Worm (Caenorhabditis elegans) whole organism, L4/young adult: Measurements from ENCODE around the gene ZK470.1.

Experiments
- W03F9.2 ChIP-seq: fragments of 150-350 bp; optimal IDR thresholded peaks from 2 replicates; lab custom pipeline; 2014; ENCODE audit warnings: missing biosample characterization, missing genetic modification characterization
- dao-5 ChIP-seq: sonication (generic microtip); optimal IDR thresholded peaks from 2 replicates; lab custom pipeline; 2016; ENCODE audit warnings: missing genotype, missing genetic modification characterization, moderate library complexity, missing compliant biosample characterization
- him-1 ChIP-seq: sonication (generic microtip); optimal IDR thresholded peaks from 2 replicates; lab custom pipeline; 2016; ENCODE audit warnings: missing genotype, missing genetic modification reagents, missing genetic modification characterization, missing compliant biosample characterization

ZK470.1 gene

DNA sequence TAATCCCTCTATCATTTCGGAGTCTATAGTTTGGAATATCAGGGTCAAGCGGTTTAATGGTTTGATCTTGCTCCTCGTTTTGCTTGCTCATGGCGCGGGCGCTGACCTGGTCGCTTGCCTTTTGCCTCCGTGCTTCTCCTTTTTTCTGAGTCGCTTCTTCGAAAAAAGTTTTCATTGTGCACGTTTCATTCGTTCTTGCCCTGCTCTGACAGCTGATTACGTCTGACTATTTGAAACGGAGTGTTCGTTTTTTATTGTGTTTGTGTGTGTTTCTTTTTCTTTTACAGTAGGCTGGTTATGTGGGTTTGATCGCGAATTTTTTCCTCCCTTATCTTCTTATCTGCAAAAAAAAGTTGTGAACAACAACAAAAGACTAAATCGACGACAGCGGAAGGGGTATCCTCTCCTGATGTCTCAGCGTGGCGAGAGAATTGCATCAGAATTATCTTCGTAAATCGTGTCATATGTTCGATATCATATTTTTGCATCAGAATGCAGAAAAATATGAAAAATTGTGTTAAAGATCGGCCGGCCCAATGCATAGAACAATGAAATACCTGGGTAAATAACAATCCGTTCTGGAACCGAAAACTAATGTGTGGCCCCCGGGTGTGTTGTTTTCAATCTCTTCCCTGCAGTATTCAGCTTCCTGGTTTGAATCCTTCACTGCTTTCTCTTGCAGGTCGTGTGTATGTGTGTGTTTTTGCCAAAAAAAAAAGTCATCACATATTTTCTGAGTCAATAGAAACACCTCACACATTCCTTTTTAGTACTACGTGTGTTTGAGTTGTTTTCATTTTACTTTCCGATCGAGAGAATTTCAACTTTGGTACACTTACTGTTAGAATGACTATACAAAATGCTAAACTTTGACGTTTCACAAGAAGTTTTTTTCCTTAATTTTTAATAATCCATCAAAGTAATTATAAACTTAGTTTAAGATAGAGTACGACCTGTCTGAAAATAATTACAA lies 23.6 kb upstream of the ZK470.1 start, which contains the start of gene ZK470.4:
Gene ZK470.4 (minus strand): TSS at position 175 of the 973 bp plus-strand sequence.
- TF ChIP-seq him-1 (no peak), W03F9.2 (tag; lab: Kevin White, UChicago) (peak; percentile 11)

ce11 chrX:4140755-4141417 lies 22.6 kb upstream of the ZK470.1 start:
- TF ChIP-seq dao-5 (tag; lab: Kevin White, UChicago) (no peak), him-1 (no peak), W03F9.2 (tag; lab: Kevin White, UChicago) (no peak)

DNA sequence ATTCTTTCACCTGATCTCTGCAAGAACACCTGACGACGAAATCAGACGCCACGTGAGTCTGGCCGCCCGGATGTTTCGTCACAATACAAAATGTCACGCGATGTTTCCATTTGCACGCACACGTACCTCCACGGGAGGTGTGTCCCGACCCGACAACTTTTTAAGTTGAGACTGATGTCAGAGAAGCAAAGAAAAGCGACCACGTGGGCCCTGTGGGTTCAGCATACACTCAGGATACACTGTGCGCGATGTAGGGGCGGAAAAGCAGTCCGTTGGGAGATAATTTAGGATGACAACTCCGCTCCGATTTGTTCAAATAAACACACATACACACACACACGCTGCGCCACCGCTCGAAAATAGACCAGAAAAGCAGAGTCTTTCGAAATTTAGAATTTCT lies 21.3 kb upstream of the ZK470.1 start:
- TF ChIP-seq him-1, result no peak

- TF ChIP-seq W03F9.2 (tag; lab: Kevin White, UChicago) (no peak), dao-5 (tag; lab: Kevin White, UChicago) (no peak), him-1 (no peak)
Measured at ce11 chrX:4142648-4143259, 20.7 kb upstream of the ZK470.1 start.

ce11 chrX:4143260-4144018 lies 20.1 kb upstream of the ZK470.1 start:
- TF ChIP-seq dao-5 (tag; lab: Kevin White, UChicago) (no peak), W03F9.2 (tag; lab: Kevin White, UChicago) (no peak), him-1 (no peak)

- no peak for TF ChIP-seq him-1
- no peak for TF ChIP-seq dao-5 (tag; lab: Kevin White, UChicago)
- TF ChIP-seq W03F9.2 (tag; lab: Kevin White, UChicago), result no peak
Measured at ce11 chrX:4144136-4144781, 19.2 kb upstream of the ZK470.1 start.

ce11 chrX:4145051-4145826 lies 18.3 kb upstream of the ZK470.1 start:
- no peak for TF ChIP-seq W03F9.2 (tag; lab: Kevin White, UChicago)
- peak; percentile 82 for TF ChIP-seq him-1
- TF ChIP-seq dao-5 (tag; lab: Kevin White, UChicago), result peak; percentile 50

- TF ChIP-seq him-1 (no peak), dao-5 (tag; lab: Kevin White, UChicago) (no peak), W03F9.2 (tag; lab: Kevin White, UChicago) (no peak)
Measured at ce11 chrX:4146046-4146445, 17.4 kb upstream of the ZK470.1 start.

- TF ChIP-seq him-1 (no peak), dao-5 (tag; lab: Kevin White, UChicago) (no peak), W03F9.2 (tag; lab: Kevin White, UChicago) (no peak)
Measured at ce11 chrX:4146798-4147543, 16.5 kb upstream of the ZK470.1 start.

ce11 chrX:4147600-4148448 lies 15.7 kb upstream of the ZK470.1 start:
- TF ChIP-seq W03F9.2 (tag; lab: Kevin White, UChicago) (peak; percentile 14), him-1 (peak; percentile 20), dao-5 (tag; lab: Kevin White, UChicago) (no peak)
